Worm (Caenorhabditis elegans) whole organism, early embryonic: Measurements from ENCODE around the gene gtf-2A2.

Source experiments
- B0310.2 ChIP-seq: sonication (generic microtip); optimal IDR thresholded peaks from 2 replicates; lab custom pipeline; 2016; ENCODE audit warnings: mild to moderate bottlenecking, missing genetic modification characterization, missing compliant biosample characterization
- aly-1 ChIP-seq: sonication (generic microtip); optimal IDR thresholded peaks from 2 replicates; lab custom pipeline; 2016; ENCODE audit warnings: missing genetic modification characterization, missing compliant biosample characterization
- ama-1 ChIP-seq: fragments of 150-350 bp; optimal IDR thresholded peaks from 2 replicates; lab custom pipeline; 2014
- flt-1 ChIP-seq: fragments of 200-800 bp; sonication (Bioruptor generic); IDR thresholded peaks from 2 replicates; pipeline ENCODE4 v1.3.6; 2022; ENCODE audit warnings: missing genetic modification characterization, missing compliant biosample characterization
- hmg-4 ChIP-seq: fragments of 200-800 bp; sonication (Bioruptor generic); optimal IDR thresholded peaks from 2 replicates; lab custom pipeline; 2018; ENCODE audit warnings: mild to moderate bottlenecking, missing genetic modification characterization, missing compliant biosample characterization

- no peak for TF ChIP-seq flt-1 (GFP tag; lab: Robert Waterston, UW)
- no peak for TF ChIP-seq hmg-4 (GFP tag; lab: Kevin White, UChicago)
- TF ChIP-seq ama-1 (lab: Kevin White, UChicago): no peak
- TF ChIP-seq aly-1 (tag; lab: Kevin White, UChicago): no peak
- TF ChIP-seq B0310.2 (tag; lab: Kevin White, UChicago): no peak
Observed at ce11 chrIII:12608989-12609388, 15.6 kb upstream of the gtf-2A2 start, which contains the start of gene Y111B2A.12.
